Worm (Caenorhabditis elegans) whole organism, midembryonic: ENCODE results near the gene rft-2.

ENCODE experiments used
- T22C8.4 ChIP-seq: fragments of 200-800 bp; sonication (Bioruptor generic); IDR thresholded peaks from 2 replicates; pipeline ENCODE4 v1.3.6; 2022; ENCODE audit warnings: missing genetic modification characterization, missing compliant biosample characterization
- cog-1 ChIP-seq: sonication (generic microtip); optimal IDR thresholded peaks from 2 replicates; lab custom pipeline; 2016; ENCODE audit warnings: missing genetic modification characterization, missing compliant biosample characterization
- flt-1 ChIP-seq: fragments of 200-800 bp; sonication (Bioruptor generic); IDR thresholded peaks from 2 replicates; pipeline ENCODE4 v1.3.6; 2022; ENCODE audit warnings: missing genetic modification characterization, missing compliant biosample characterization
- klf-2 ChIP-seq: fragments of 200-800 bp; sonication (Bioruptor generic); conservative IDR thresholded peaks from 2 replicates; pipeline ENCODE4 v1.3.6; 2022; ENCODE audit warnings: missing genetic modification reagents, missing genetic modification characterization, missing compliant biosample characterization
- med-1 ChIP-seq: sonication (generic microtip); optimal IDR thresholded peaks from 2 replicates; lab custom pipeline; 2017; ENCODE audit warnings: missing genetic modification characterization, mild to moderate bottlenecking, missing compliant biosample characterization, antibody characterized with exemption, missing genetic modification reagents; ENCODE audit not compliant: insufficient read depth
- ref-1 ChIP-seq: fragments of 200-800 bp; sonication (Bioruptor generic); conservative IDR thresholded peaks from 2 replicates; pipeline ENCODE4 v1.3.6; 2022; ENCODE audit warnings: missing genetic modification reagents, missing genetic modification characterization, missing compliant biosample characterization
- tab-1 ChIP-seq: fragments of 200-800 bp; sonication (Bioruptor generic); IDR thresholded peaks from 2 replicates; pipeline ENCODE4 v1.3.6; 2022; ENCODE audit warnings: missing genetic modification characterization, missing compliant biosample characterization
- ztf-23 ChIP-seq: fragments of 200-800 bp; sonication (Bioruptor generic); IDR thresholded peaks from 2 replicates; pipeline ENCODE4 v1.3.6; 2022; ENCODE audit warnings: missing genetic modification reagents, missing genetic modification characterization, missing compliant biosample characterization
- ztf-29 ChIP-seq: fragments of 200-800 bp; sonication (Bioruptor generic); IDR thresholded peaks from 2 replicates; pipeline ENCODE4 v1.3.6; 2022; ENCODE audit warnings: missing genetic modification reagents, missing genetic modification characterization, missing compliant biosample characterization

The rft-2 gene

ce11 chrV:4416710-4417109 lies 33.7 kb downstream of the rft-2 start, which contains the start of gene Y47D7A.18:
Y47D7A.18 (minus strand) TSS chrV:4416810.
- no peak for TF ChIP-seq cog-1 (tag; lab: Kevin White, UChicago)
- no peak for TF ChIP-seq tab-1 (GFP tag; lab: Robert Waterston, UW)
- TF ChIP-seq T22C8.4 (GFP tag; lab: Robert Waterston, UW), result no peak
- no peak for TF ChIP-seq ztf-23 (GFP tag; lab: Robert Waterston, UW)
- TF ChIP-seq flt-1 (GFP tag; lab: Robert Waterston, UW), result no peak
- TF ChIP-seq ref-1 (GFP tag; lab: Robert Waterston, UW), result no peak
- no peak for TF ChIP-seq klf-2 (GFP tag; lab: Robert Waterston, UW)
- TF ChIP-seq med-1 (GFP tag; lab: Kevin White, UChicago), result no peak
- no peak for TF ChIP-seq ztf-29

ce11 chrV:4414613-4415071 lies 35.7 kb downstream of the rft-2 start, which contains the start of gene grl-5:
grl-5 (minus strand) TSS chrV:4414663.
- TF ChIP-seq ztf-29 (no peak), T22C8.4 (GFP tag; lab: Robert Waterston, UW) (no peak), cog-1 (tag; lab: Kevin White, UChicago) (no peak), klf-2 (GFP tag; lab: Robert Waterston, UW) (no peak), med-1 (GFP tag; lab: Kevin White, UChicago) (no peak), tab-1 (GFP tag; lab: Robert Waterston, UW) (no peak)

ce11 chrV:4411714-4412113 lies 38.6 kb downstream of the rft-2 start, which contains the start of gene Y47D7A.17:
Y47D7A.17 (minus strand) TSS chrV:4411814.
- TF ChIP-seq cog-1 (tag; lab: Kevin White, UChicago) (no peak), ref-1 (GFP tag; lab: Robert Waterston, UW) (no peak), flt-1 (GFP tag; lab: Robert Waterston, UW) (no peak), ztf-23 (GFP tag; lab: Robert Waterston, UW) (no peak), tab-1 (GFP tag; lab: Robert Waterston, UW) (no peak), med-1 (GFP tag; lab: Kevin White, UChicago) (no peak), T22C8.4 (GFP tag; lab: Robert Waterston, UW) (no peak), ztf-29 (no peak), klf-2 (GFP tag; lab: Robert Waterston, UW) (no peak)

ce11 chrV:4410643-4411042 lies 39.7 kb downstream of the rft-2 start, which contains the start of gene Y47D7A.3:
Y47D7A.3 (plus strand) TSS chrV:4410943.
- no peak for TF ChIP-seq ztf-23 (GFP tag; lab: Robert Waterston, UW)
- no peak for TF ChIP-seq T22C8.4 (GFP tag; lab: Robert Waterston, UW)
- no peak for TF ChIP-seq tab-1 (GFP tag; lab: Robert Waterston, UW)
- no peak for TF ChIP-seq ref-1 (GFP tag; lab: Robert Waterston, UW)
- no peak for TF ChIP-seq flt-1 (GFP tag; lab: Robert Waterston, UW)
- TF ChIP-seq med-1 (GFP tag; lab: Kevin White, UChicago), result no peak
- no peak for TF ChIP-seq klf-2 (GFP tag; lab: Robert Waterston, UW)
- TF ChIP-seq ztf-29, result no peak

- no peak for TF ChIP-seq ztf-23 (GFP tag; lab: Robert Waterston, UW)
- no peak for TF ChIP-seq ref-1 (GFP tag; lab: Robert Waterston, UW)
- TF ChIP-seq flt-1 (GFP tag; lab: Robert Waterston, UW), result no peak
- TF ChIP-seq T22C8.4 (GFP tag; lab: Robert Waterston, UW), result no peak
- no peak for TF ChIP-seq cog-1 (tag; lab: Kevin White, UChicago)
- TF ChIP-seq tab-1 (GFP tag; lab: Robert Waterston, UW), result no peak
- TF ChIP-seq med-1 (GFP tag; lab: Kevin White, UChicago), result no peak
- TF ChIP-seq klf-2 (GFP tag; lab: Robert Waterston, UW), result no peak
- no peak for TF ChIP-seq ztf-29
Measured at ce11 chrV:4407519-4407918, 42.8 kb downstream of the rft-2 start, which contains the start of gene nhr-118. nhr-118 (plus strand) TSS chrV:4407819.

ce11 chrV:4401865-4402264 lies 48.5 kb downstream of the rft-2 start, which contains the start of gene F13A2.5:
F13A2.5 (minus strand) TSS chrV:4401965.
- no peak for TF ChIP-seq klf-2 (GFP tag; lab: Robert Waterston, UW)

- no peak for TF ChIP-seq ref-1 (GFP tag; lab: Robert Waterston, UW)
- no peak for TF ChIP-seq cog-1 (tag; lab: Kevin White, UChicago)
- TF ChIP-seq tab-1 (GFP tag; lab: Robert Waterston, UW), result no peak
- no peak for TF ChIP-seq klf-2 (GFP tag; lab: Robert Waterston, UW)
- TF ChIP-seq ztf-29, result no peak
- TF ChIP-seq T22C8.4 (GFP tag; lab: Robert Waterston, UW), result no peak
- TF ChIP-seq med-1 (GFP tag; lab: Kevin White, UChicago), result no peak
- no peak for TF ChIP-seq ztf-23 (GFP tag; lab: Robert Waterston, UW)
- no peak for TF ChIP-seq flt-1 (GFP tag; lab: Robert Waterston, UW)
Measured at ce11 chrV:4400118-4400517, 50.2 kb downstream of the rft-2 start, which contains the start of gene F13A2.4. F13A2.4 (minus strand) TSS chrV:4400218.

ce11 chrV:4398884-4399283 lies 51.5 kb downstream of the rft-2 start:
- TF ChIP-seq flt-1 (GFP tag; lab: Robert Waterston, UW) (no peak), tab-1 (GFP tag; lab: Robert Waterston, UW) (no peak), ztf-23 (GFP tag; lab: Robert Waterston, UW) (no peak), ztf-29 (no peak), cog-1 (tag; lab: Kevin White, UChicago) (no peak), med-1 (GFP tag; lab: Kevin White, UChicago) (no peak), ref-1 (GFP tag; lab: Robert Waterston, UW) (no peak), T22C8.4 (GFP tag; lab: Robert Waterston, UW) (no peak), klf-2 (GFP tag; lab: Robert Waterston, UW) (no peak)

ce11 chrV:4398127-4398526 lies 52.2 kb downstream of the rft-2 start:
- TF ChIP-seq T22C8.4 (GFP tag; lab: Robert Waterston, UW), result no peak
- TF ChIP-seq cog-1 (tag; lab: Kevin White, UChicago), result no peak
- TF ChIP-seq ztf-29, result no peak
- no peak for TF ChIP-seq klf-2 (GFP tag; lab: Robert Waterston, UW)
- TF ChIP-seq tab-1 (GFP tag; lab: Robert Waterston, UW), result no peak
- TF ChIP-seq ztf-23 (GFP tag; lab: Robert Waterston, UW), result no peak
- no peak for TF ChIP-seq med-1 (GFP tag; lab: Kevin White, UChicago)
- no peak for TF ChIP-seq ref-1 (GFP tag; lab: Robert Waterston, UW)
- no peak for TF ChIP-seq flt-1 (GFP tag; lab: Robert Waterston, UW)
